Worm (Caenorhabditis elegans) whole organism, L4 larva: ENCODE data around the gene C49C3.15.

Experiments used
- T26A8.4 ChIP-seq: fragments of 200-800 bp; sonication (Bioruptor generic); IDR thresholded peaks from 2 replicates; pipeline ENCODE4 v1.3.6; 2022; ENCODE audit warnings: missing genetic modification characterization, missing compliant biosample characterization
- Y105C5A.15 ChIP-seq: fragments of 200-800 bp; sonication (Bioruptor generic); IDR thresholded peaks from 2 replicates; pipeline ENCODE4 v1.3.6; 2022; ENCODE audit warnings: missing genetic modification characterization, missing compliant biosample characterization
- Y48G9A.11 ChIP-seq: fragments of 200-800 bp; sonication (Bioruptor generic); IDR thresholded peaks from 2 replicates; pipeline ENCODE4 v1.3.6; 2022; ENCODE audit warnings: missing genetic modification reagents, missing genetic modification characterization, missing compliant biosample characterization
- aly-2 ChIP-seq: sonication (generic microtip); optimal IDR thresholded peaks from 2 replicates; lab custom pipeline; 2018; ENCODE audit warnings: missing biosample characterization, missing genetic modification characterization
- attf-4 ChIP-seq: sonication (generic microtip); optimal IDR thresholded peaks from 3 replicates; lab custom pipeline; 2017; ENCODE audit warnings: missing biosample characterization, missing genetic modification characterization
- ceh-32 ChIP-seq: sonication (generic microtip); optimal IDR thresholded peaks from 2 replicates; lab custom pipeline; 2016; ENCODE audit warnings: mild to moderate bottlenecking, missing genetic modification characterization, missing compliant biosample characterization; ENCODE audit not compliant: poor library complexity
- ceh-62 ChIP-seq: sonication (generic microtip); optimal IDR thresholded peaks from 2 replicates; lab custom pipeline; 2017; ENCODE audit warnings: missing biosample characterization, missing genetic modification characterization
- ces-1 ChIP-seq: fragments of 150-350 bp; sonication (generic microtip); optimal IDR thresholded peaks from 4 replicates; lab custom pipeline; 2014; ENCODE audit warnings: missing biosample characterization, missing genetic modification reagents, missing genetic modification characterization
- ctbp-1 ChIP-seq: fragments of 200-800 bp; sonication (Bioruptor generic); IDR thresholded peaks from 2 replicates; pipeline ENCODE4 v1.3.6; 2022; ENCODE audit warnings: missing genetic modification reagents, missing genetic modification characterization, missing compliant biosample characterization
- daf-19 ChIP-seq: fragments of 200-800 bp; sonication (Bioruptor generic); conservative IDR thresholded peaks from 2 replicates; pipeline ENCODE4 v1.3.6; 2022; ENCODE audit warnings: missing genetic modification characterization, missing compliant biosample characterization
- dmd-8 ChIP-seq: fragments of 200-800 bp; sonication (Bioruptor generic); IDR thresholded peaks from 2 replicates; pipeline ENCODE4 v1.3.6; 2022; ENCODE audit warnings: missing genetic modification characterization, missing compliant biosample characterization
- dmd-9 ChIP-seq: fragments of 200-800 bp; sonication (Bioruptor generic); IDR thresholded peaks from 2 replicates; pipeline ENCODE4 v1.3.6; 2022; ENCODE audit warnings: missing genetic modification reagents, missing genetic modification characterization, missing compliant biosample characterization
- dve-1 ChIP-seq: sonication (generic microtip); optimal IDR thresholded peaks from 2 replicates; lab custom pipeline; 2017; ENCODE audit warnings: antibody characterized with exemption, mild to moderate bottlenecking, missing genetic modification characterization, missing compliant biosample characterization; ENCODE audit not compliant: insufficient read depth
- fkh-10 ChIP-seq: fragments of 150-350 bp; optimal IDR thresholded peaks from 2 replicates; lab custom pipeline; 2014; ENCODE audit warnings: missing biosample characterization, missing genetic modification reagents, missing genetic modification characterization
- jun-1 ChIP-seq: fragments of 150-350 bp; optimal IDR thresholded peaks from 2 replicates; lab custom pipeline; 2014; ENCODE audit warnings: missing biosample characterization, missing genetic modification reagents, missing genetic modification characterization
- lin-38 ChIP-seq: fragments of 200-800 bp; sonication (Bioruptor generic); IDR thresholded peaks from 2 replicates; pipeline ENCODE4 v1.3.6; 2022; ENCODE audit warnings: missing genetic modification reagents, missing genetic modification characterization, missing compliant biosample characterization
- madf-5 ChIP-seq, 2 experiments: fragments of 200-800 bp; sonication (Bioruptor generic); IDR thresholded peaks; 2 replicates each; pipeline ENCODE4 v1.3.6; 2022; ENCODE audit warnings: missing compliant biosample characterization in 2 of 2, missing genetic modification characterization in 2 of 2
- madf-9 ChIP-seq: fragments of 200-800 bp; sonication (Bioruptor generic); conservative IDR thresholded peaks from 2 replicates; pipeline ENCODE4 v1.3.6; 2022; ENCODE audit warnings: missing genetic modification reagents, missing genetic modification characterization, missing compliant biosample characterization
- mes-2 ChIP-seq: sonication (generic microtip); optimal IDR thresholded peaks from 2 replicates; lab custom pipeline; 2016; ENCODE audit warnings: missing genotype, mild to moderate bottlenecking, missing genetic modification characterization, missing compliant biosample characterization; ENCODE audit not compliant: poor library complexity, severe bottlenecking
- nhr-10 ChIP-seq: fragments of 150-350 bp; optimal IDR thresholded peaks from 2 replicates; lab custom pipeline; 2014; ENCODE audit warnings: missing biosample characterization, missing genetic modification characterization
- nhr-11 ChIP-seq: fragments of 150-350 bp; optimal IDR thresholded peaks from 2 replicates; lab custom pipeline; 2014; ENCODE audit warnings: missing biosample characterization, missing genetic modification characterization
- nhr-25 ChIP-seq: sonication (generic microtip); optimal IDR thresholded peaks from 2 replicates; lab custom pipeline; 2017; ENCODE audit warnings: missing genetic modification characterization, mild to moderate bottlenecking, missing compliant biosample characterization, antibody characterized with exemption, moderate library complexity, borderline replicate concordance; ENCODE audit not compliant: insufficient read depth
- nhr-28 ChIP-seq: fragments of 150-350 bp; optimal IDR thresholded peaks from 2 replicates; lab custom pipeline; 2014; ENCODE audit warnings: missing biosample characterization, missing genetic modification characterization
- nhr-48 ChIP-seq: sonication (generic microtip); optimal IDR thresholded peaks from 2 replicates; lab custom pipeline; 2016; ENCODE audit warnings: mild to moderate bottlenecking, missing genetic modification characterization, missing compliant biosample characterization
- saeg-2 ChIP-seq: fragments of 200-800 bp; sonication (Bioruptor generic); IDR thresholded peaks from 2 replicates; pipeline ENCODE4 v1.3.6; 2022; ENCODE audit warnings: missing genetic modification reagents, missing genetic modification characterization, missing compliant biosample characterization
- set-16 ChIP-seq: fragments of 200-800 bp; sonication (Bioruptor generic); IDR thresholded peaks from 2 replicates; pipeline ENCODE4 v1.3.6; 2022; ENCODE audit warnings: missing genetic modification reagents, missing genetic modification characterization, missing compliant biosample characterization
- spr-1 ChIP-seq: sonication (generic microtip); optimal IDR thresholded peaks from 2 replicates; lab custom pipeline; 2016; ENCODE audit warnings: mild to moderate bottlenecking, missing genetic modification characterization, missing compliant biosample characterization
- tag-97 ChIP-seq: fragments of 200-800 bp; sonication (Bioruptor generic); IDR thresholded peaks from 2 replicates; pipeline ENCODE4 v1.3.6; 2022; ENCODE audit warnings: missing genetic modification characterization, missing compliant biosample characterization
- tra-1 ChIP-seq: fragments of 200-800 bp; sonication (Bioruptor generic); IDR thresholded peaks from 2 replicates; pipeline ENCODE4 v1.3.6; 2022; ENCODE audit warnings: missing genetic modification reagents, missing genetic modification characterization, missing compliant biosample characterization
- unc-39 ChIP-seq: sonication (generic microtip); optimal IDR thresholded peaks from 2 replicates; lab custom pipeline; 2017; ENCODE audit warnings: missing biosample characterization, missing genetic modification characterization
- unc-62 ChIP-seq, 3 experiments: fragments of 150-350 bp in 1 of 3; sonication (generic microtip); optimal IDR thresholded peaks in 2 of 3; peaks in 1 of 3; 1 replicate in 1 of 3; 2 replicates in 2 of 3; lab custom pipeline; 2014 to 2017; ENCODE audit warnings: missing biosample characterization in 3 of 3, missing genetic modification characterization in 3 of 3, missing genetic modification reagents in 3 of 3, missing genotype in 1 of 3
- vab-7 ChIP-seq: fragments of 200-800 bp; sonication (Bioruptor generic); IDR thresholded peaks from 2 replicates; pipeline ENCODE4 v1.3.6; 2022; ENCODE audit warnings: missing genetic modification reagents, missing genetic modification characterization, missing compliant biosample characterization
- zfp-3 ChIP-seq: fragments of 200-800 bp; sonication (Bioruptor generic); conservative IDR thresholded peaks from 2 replicates; pipeline ENCODE4 v1.3.6; 2022; ENCODE audit warnings: missing genetic modification reagents, missing genetic modification characterization, missing compliant biosample characterization
- zip-2 ChIP-seq: fragments of 150-350 bp; optimal IDR thresholded peaks from 2 replicates; lab custom pipeline; 2014; ENCODE audit warnings: missing biosample characterization, missing genetic modification characterization

C49C3.15 gene

ce11 chrIV:17343482-17343881 lies 9.5 kb downstream of the C49C3.15 start, which contains the start of gene C49C3.11:
TSS of gene C49C3.11 (plus strand) at chrIV:17343782.
- TF ChIP-seq unc-39 (tag; lab: Kevin White, UChicago) (no peak), madf-5 (GFP tag; IDR thresholded peaks at IDR 0.05; lab: Robert Waterston, UW) (no peak), ceh-62 (no peak), ces-1 (no peak), zip-2 (tag; lab: Kevin White, UChicago) (no peak), dmd-9 (GFP tag; lab: Robert Waterston, UW) (no peak), mes-2 (no peak), fkh-10 (no peak), dve-1 (tag; lab: Kevin White, UChicago) (no peak), vab-7 (GFP tag; lab: Robert Waterston, UW) (no peak), daf-19 (no peak)
- TF ChIP-seq, all 104 proteins: peak for 0

- TF ChIP-seq aly-2 (tag; lab: Kevin White, UChicago), result no peak
- TF ChIP-seq lin-38 (GFP tag; lab: Robert Waterston, UW), result no peak
- no peak for TF ChIP-seq nhr-28
- TF ChIP-seq ceh-32 (tag; lab: Kevin White, UChicago), result no peak
- TF ChIP-seq Y48G9A.11, result no peak
- TF ChIP-seq attf-4 (tag; lab: Kevin White, UChicago), result no peak
- no peak for TF ChIP-seq nhr-10
- TF ChIP-seq tag-97 (GFP tag; lab: Robert Waterston, UW), result no peak
- TF ChIP-seq nhr-25, result no peak
- no peak for TF ChIP-seq madf-9 (GFP tag; lab: Robert Waterston, UW)
- no peak for TF ChIP-seq spr-1 (tag; lab: Kevin White, UChicago)
- no peak for TF ChIP-seq nhr-48
Measured at ce11 chrIV:17346599-17347218, 12.7 kb downstream of the C49C3.15 start, which contains the start of the genes clec-197 and clec-198. TSS of gene clec-197 (minus strand) at chrIV:17346699. TSS of gene clec-198 (plus strand) at chrIV:17347168.

- TF ChIP-seq nhr-11 (tag; lab: Kevin White, UChicago), result no peak
- no peak for TF ChIP-seq tra-1 (GFP tag; lab: Robert Waterston, UW)
- no peak for TF ChIP-seq T26A8.4
- TF ChIP-seq zfp-3 (GFP tag; lab: Robert Waterston, UW), result no peak
- no peak for TF ChIP-seq saeg-2 (GFP tag; lab: Robert Waterston, UW)
- no peak for TF ChIP-seq dmd-8 (GFP tag; lab: Robert Waterston, UW)
- no peak for TF ChIP-seq Y105C5A.15
- no peak for TF ChIP-seq ctbp-1 (GFP tag; lab: Robert Waterston, UW)
- no peak for TF ChIP-seq zip-2 (tag; lab: Kevin White, UChicago)
- no peak for TF ChIP-seq lin-38 (GFP tag; lab: Robert Waterston, UW)
- no peak for TF ChIP-seq set-16 (GFP tag; lab: Robert Waterston, UW)
Measured at ce11 chrIV:17351586-17351985, 17.6 kb downstream of the C49C3.15 start, which contains the start of gene clec-199. TSS of gene clec-199 (plus strand) at chrIV:17351886.

ce11 chrIV:17361143-17361542 lies 27.1 kb downstream of the C49C3.15 start, which contains the start of gene clec-202:
TSS of gene clec-202 (plus strand) at chrIV:17361443.
- TF ChIP-seq unc-62 (GFP tag; optimal IDR thresholded peaks at IDR 0.05 in 1 of 2; lab: Kevin White, UChicago) (peak in 1 of 2 experiments; percentile 37), unc-62 (tag; optimal IDR thresholded peaks at IDR 0.05; lab: Kevin White, UChicago) (no peak), jun-1 (tag; lab: Kevin White, UChicago) (no peak)
